Fruit fly (Drosophila melanogaster): ENCODE data around the gene Lsp1beta.

The Lsp1beta gene

DNA sequence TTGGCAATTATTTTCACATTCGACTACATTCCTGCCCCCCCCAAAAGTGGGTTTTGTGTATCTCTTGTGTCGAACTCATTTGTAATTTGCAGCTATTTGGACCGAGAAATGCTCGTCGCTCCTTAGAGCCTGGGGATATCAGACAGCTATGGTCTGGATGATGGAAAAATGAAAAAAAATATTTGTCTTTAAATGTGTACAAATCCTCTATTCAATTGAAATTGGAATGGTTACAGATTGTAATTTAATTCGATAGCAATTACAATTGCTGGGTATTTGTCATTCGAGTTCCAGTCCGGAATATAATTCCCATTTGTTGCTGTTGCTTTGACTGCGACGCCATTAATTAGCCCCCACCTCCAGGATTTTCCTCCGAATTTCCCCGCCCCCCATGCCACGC is 8.5 kb upstream of the Lsp1beta start (continued):
- peak; percentile 35; the same call in 1 of the 2 replicates for TF ChIP-seq E2f2 (GFP tag; IDR thresholded peaks at IDR 0.05)
- TF ChIP-seq CG7357 (GFP tag; IDR thresholded peaks at IDR 0.05), result 0 out of 3 replicates have a peak, but pooled peaks have one; percentile 6
- peak; percentile 50; the same call in 1 of the 3 replicates for TF ChIP-seq otp (GFP tag; IDR thresholded peaks at IDR 0.05)
- no peak for TF ChIP-seq ftz-f1 (GFP tag; optimal IDR thresholded peaks at IDR 0.05)
- TF ChIP-seq crc (GFP tag; optimal IDR thresholded peaks at IDR 0.05), result no peak
- peak; percentile 18 for TF ChIP-seq CG9437 (GFP tag; optimal IDR thresholded peaks at IDR 0.05)
- peak; percentile 61 for TF ChIP-seq Sox102F (GFP tag; optimal IDR thresholded peaks at IDR 0.05)
- no peak for TF ChIP-seq CG6854 (GFP tag; optimal IDR thresholded peaks at IDR 0.05)
- 0 out of 4 replicates have a peak, but pooled peaks have one; percentile 12 for TF ChIP-seq Gug (GFP tag; IDR thresholded peaks at IDR 0.05)
- peak; percentile 17 for TF ChIP-seq CG9817 (tag; optimal IDR thresholded peaks at IDR 0.05)
- no peak for TF ChIP-seq Nf-YB (GFP tag; optimal IDR thresholded peaks at IDR 0.05)
- TF ChIP-seq lmd (GFP tag; IDR thresholded peaks at IDR 0.05), result peak; percentile 33
- peak; percentile 46; the same call in 1 of the 2 replicates for TF ChIP-seq CG14014 (GFP tag; IDR thresholded peaks at IDR 0.05)
- TF ChIP-seq ewg (GFP tag; optimal IDR thresholded peaks at IDR 0.05), result peak; percentile 11
- TF ChIP-seq NC2α (GFP tag; optimal IDR thresholded peaks at IDR 0.05), result no peak
- peak; percentile 80 for TF ChIP-seq ci (GFP tag; IDR thresholded peaks at IDR 0.05)
- TF ChIP-seq CG15269 (tag; optimal IDR thresholded peaks at IDR 0.05), result peak; percentile 54
- TF ChIP-seq CG11085 (GFP tag; IDR thresholded peaks at IDR 0.05), result no peak
- TF ChIP-seq Rfx (GFP tag; IDR thresholded peaks at IDR 0.05), result peak; percentile 52; the same call in 1 of the 2 replicates

DNA sequence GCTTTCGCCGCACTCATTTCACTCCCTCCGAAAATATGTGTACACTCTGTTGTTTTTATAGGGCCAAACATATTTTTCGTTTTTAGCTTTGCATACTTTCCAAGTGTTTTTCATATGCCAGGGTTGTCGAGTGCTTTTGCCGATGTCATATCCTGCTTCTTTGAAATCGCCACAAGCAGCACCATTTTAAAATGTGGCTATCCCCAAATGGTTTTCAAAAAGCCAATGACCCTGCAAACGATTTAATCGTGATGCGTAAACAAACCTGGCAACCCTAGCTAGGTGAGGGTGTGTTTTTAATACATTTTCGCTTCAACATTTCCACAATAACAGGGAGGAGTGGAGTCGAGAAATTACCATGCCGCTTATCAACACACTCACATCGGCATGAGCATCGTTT is 5.8 kb upstream of the Lsp1beta start:
- no peak for TF ChIP-seq CG3726 (GFP tag; IDR thresholded peaks at IDR 0.05)
- TF ChIP-seq fd96Cb (tag; optimal IDR thresholded peaks at IDR 0.05), result peak; percentile 28
- no peak for TF ChIP-seq Spps (tag; optimal IDR thresholded peaks at IDR 0.05)
- peak; percentile 33 for TF ChIP-seq az2 (GFP tag; optimal IDR thresholded peaks at IDR 0.05)
- 0 out of 3 replicates have a peak, but pooled peaks have one; percentile 19 for TF ChIP-seq CG17361 (GFP tag; IDR thresholded peaks at IDR 0.05)
- TF ChIP-seq CG7786 (GFP tag; optimal IDR thresholded peaks at IDR 0.05), result peak; percentile 6
- TF ChIP-seq row (GFP tag; IDR thresholded peaks at IDR 0.05), result peak; percentile 51; the same call in 2 of the 3 replicates
- no peak for TF ChIP-seq Ravus (GFP tag; IDR thresholded peaks at IDR 0.05)
- peak in 1 of 2 experiments; percentile 47 for TF ChIP-seq bsh (GFP tag; optimal IDR thresholded peaks at IDR 0.05)
- no peak for TF ChIP-seq CG7987 (GFP tag; optimal IDR thresholded peaks at IDR 0.05)
- TF ChIP-seq nmo (GFP tag; optimal IDR thresholded peaks at IDR 0.05), result peak; percentile 16
- TF ChIP-seq MBD-R2 (GFP tag; IDR thresholded peaks at IDR 0.05), result no peak
- TF ChIP-seq Camta (GFP tag; optimal IDR thresholded peaks at IDR 0.05), result peak; percentile 8
- peak; percentile 25 for TF ChIP-seq cwo (GFP tag; optimal IDR thresholded peaks at IDR 0.05)
- TF ChIP-seq CG1832 (GFP tag; optimal IDR thresholded peaks at IDR 0.05), result no peak
- peak; percentile 29; the same call in 1 of the 3 replicates for TF ChIP-seq CG11093 (GFP tag; IDR thresholded peaks at IDR 0.05)
- no peak for TF ChIP-seq CG6175 (GFP tag; IDR thresholded peaks at IDR 0.05)
- TF ChIP-seq CG9817 (tag; optimal IDR thresholded peaks at IDR 0.05), result peak; percentile 30
- peak; percentile 61 for TF ChIP-seq CG2678 (tag; optimal IDR thresholded peaks at IDR 0.05)
- TF ChIP-seq Jarid2 (GFP tag; optimal IDR thresholded peaks at IDR 0.05), result no peak
- no peak for TF ChIP-seq Nf-YB (GFP tag; optimal IDR thresholded peaks at IDR 0.05)
- TF ChIP-seq CG14014 (GFP tag; IDR thresholded peaks at IDR 0.05), result peak; percentile 36; the same call in 1 of the 2 replicates
- no peak for TF ChIP-seq NC2α (GFP tag; optimal IDR thresholded peaks at IDR 0.05)
- peak; percentile 29 for TF ChIP-seq CG12391 (tag; optimal IDR thresholded peaks at IDR 0.05)
- no peak for TF ChIP-seq tio (GFP tag; optimal IDR thresholded peaks at IDR 0.05)
- no peak for TF ChIP-seq CG30020 (tag; optimal IDR thresholded peaks at IDR 0.05)
- no peak for TF ChIP-seq hbn (GFP tag; IDR thresholded peaks at IDR 0.05; ENCODE audit: partially characterized antibody)
- TF ChIP-seq CG17802 (tag; optimal IDR thresholded peaks at IDR 0.05), result no peak
- no peak for TF ChIP-seq CG18011 (GFP tag; optimal IDR thresholded peaks at IDR 0.05)
- peak; percentile 42 for TF ChIP-seq vvl (GFP tag; IDR thresholded peaks at IDR 0.05)
- TF ChIP-seq CG18599 (GFP tag; optimal IDR thresholded peaks at IDR 0.05), result peak; percentile 78
- TF ChIP-seq Sox102F (GFP tag; optimal IDR thresholded peaks at IDR 0.05), result peak; percentile 53
- no peak for TF ChIP-seq CG31388 (GFP tag; optimal IDR thresholded peaks at IDR 0.05)
- TF ChIP-seq Med (GFP tag), result peak; percentile 89
- TF ChIP-seq zen (tag; optimal IDR thresholded peaks at IDR 0.05), result peak; percentile 24

All from whole organism, embryonic.